Fruit fly (Drosophila melanogaster): Measurements from ENCODE around the gene CG11537.

The CG11537 gene

dm6 chr3L:3178530-3179096 lies 35.4 kb upstream of the CG11537 start, which contains the start of the genes MnM and Girdin (continued):
- no peak for TF ChIP-seq CG13894 (tag; optimal IDR thresholded peaks at IDR 0.05)
- peak; percentile 55 for TF ChIP-seq CG2712 (tag; optimal IDR thresholded peaks at IDR 0.05)
- TF ChIP-seq Hmr (GFP tag; optimal IDR thresholded peaks at IDR 0.05) = peak; percentile 59
- TF ChIP-seq fd96Cb (tag; optimal IDR thresholded peaks at IDR 0.05) = peak; percentile 16
- TF ChIP-seq seq (GFP tag; IDR thresholded peaks at IDR 0.05) = no peak
- no peak for TF ChIP-seq ATbp (GFP tag; optimal IDR thresholded peaks at IDR 0.05)
- no peak for TF ChIP-seq Lpt (GFP tag; optimal IDR thresholded peaks at IDR 0.05)
- TF ChIP-seq CG2129 (GFP tag; IDR thresholded peaks at IDR 0.05; ENCODE audit: partially characterized antibody) = peak; percentile 41
- TF ChIP-seq gsb-n (tag; optimal IDR thresholded peaks at IDR 0.05) = peak; percentile 78
- no peak for TF ChIP-seq Blimp-1 (GFP tag; optimal IDR thresholded peaks at IDR 0.05)
- TF ChIP-seq Abd-B (GFP tag; optimal IDR thresholded peaks at IDR 0.05) = peak; percentile 75
- TF ChIP-seq Doc3 (GFP tag; IDR thresholded peaks at IDR 0.05; ENCODE audit: partially characterized antibody) = peak; percentile 82
- no peak for TF ChIP-seq lab (GFP tag; optimal IDR thresholded peaks at IDR 0.05)
- TF ChIP-seq CTCF (GFP tag; optimal IDR thresholded peaks at IDR 0.05) = no peak
- peak; percentile 53 to 97 for TF ChIP-seq tll (GFP tag; optimal IDR thresholded peaks at IDR 0.05)
- TF ChIP-seq kni (GFP tag; optimal IDR thresholded peaks at IDR 0.05) = no peak
- TF ChIP-seq al (GFP tag; IDR thresholded peaks at IDR 0.05) = peak; percentile 44; the same call in 1 of the 2 replicates
- TF ChIP-seq pum (GFP tag; optimal IDR thresholded peaks at IDR 0.05) = peak; percentile 79
- peak; percentile 64; the same call in 1 of the 2 replicates for TF ChIP-seq ato (GFP tag; IDR thresholded peaks at IDR 0.05; ENCODE audit: partially characterized antibody)
- peak; percentile 54 for TF ChIP-seq Atf3 (GFP tag; optimal IDR thresholded peaks at IDR 0.05)
- peak; percentile 79 for TF ChIP-seq Xbp1 (GFP tag; optimal IDR thresholded peaks at IDR 0.05)
- no peak for TF ChIP-seq crol (GFP tag; IDR thresholded peaks at IDR 0.05)
- TF ChIP-seq CG6254 (GFP tag; optimal IDR thresholded peaks at IDR 0.05) = no peak
- TF ChIP-seq CG10462 (GFP tag; optimal IDR thresholded peaks at IDR 0.05) = peak; percentile 55
- no peak for TF ChIP-seq salm (tag; optimal IDR thresholded peaks at IDR 0.05)
- TF ChIP-seq HmgZ (tag; optimal IDR thresholded peaks at IDR 0.05) = peak; percentile 82
- no peak for TF ChIP-seq CG3407 (GFP tag; optimal IDR thresholded peaks at IDR 0.05)
- peak; percentile 73 for TF ChIP-seq bab2 (GFP tag; optimal IDR thresholded peaks at IDR 0.05)
- TF ChIP-seq mld (GFP tag; IDR thresholded peaks at IDR 0.05; ENCODE audit: partially characterized antibody) = peak; percentile 60; the same call in 1 of the 3 replicates
- TF ChIP-seq CG4424 (GFP tag; optimal IDR thresholded peaks at IDR 0.05) = peak; percentile 59
- peak; percentile 29 for TF ChIP-seq Dek (tag; optimal IDR thresholded peaks at IDR 0.05)
- TF ChIP-seq Hmx (GFP tag; optimal IDR thresholded peaks at IDR 0.05) = no peak
- TF ChIP-seq CG14441 (GFP tag; IDR thresholded peaks at IDR 0.05) = 0 out of 2 replicates have a peak, but pooled peaks have one; percentile 19
- peak; percentile 67 to 69 for TF ChIP-seq Pdp1 (GFP tag; optimal IDR thresholded peaks at IDR 0.05)
- peak; percentile 43 for TF ChIP-seq twi (tag; optimal IDR thresholded peaks at IDR 0.05)
- peak; percentile 54 for TF ChIP-seq Bdp1 (GFP tag; optimal IDR thresholded peaks at IDR 0.05)
- TF ChIP-seq ken (GFP tag; IDR thresholded peaks at IDR 0.05) = 0 out of 3 replicates have a peak, but pooled peaks have one; percentile 31
- peak; percentile 46 for TF ChIP-seq Ssrp (tag; optimal IDR thresholded peaks at IDR 0.05)
- no peak for TF ChIP-seq sr (GFP tag; IDR thresholded peaks at IDR 0.05)
- peak; percentile 55 for TF ChIP-seq CG10267 (tag; optimal IDR thresholded peaks at IDR 0.05)
- no peak; the same call in 1 of the 2 replicates for TF ChIP-seq Ada2b (GFP tag; IDR thresholded peaks at IDR 0.05)
- TF ChIP-seq CG16813 (GFP tag; IDR thresholded peaks at IDR 0.05; ENCODE audit: partially characterized antibody) = peak; percentile 88
- TF ChIP-seq jing (GFP tag; optimal IDR thresholded peaks at IDR 0.05) = no peak
- TF ChIP-seq TFAM (GFP tag; optimal IDR thresholded peaks at IDR 0.05) = no peak
- TF ChIP-seq CG12071 (GFP tag; optimal IDR thresholded peaks at IDR 0.05) = no peak
- 0 out of 2 replicates have a peak, but pooled peaks have one; percentile 19 for TF ChIP-seq cas (GFP tag; IDR thresholded peaks at IDR 0.05)
- TF ChIP-seq cato (GFP tag; optimal IDR thresholded peaks at IDR 0.05; ENCODE audit: borderline replicate concordance) = no peak
- TF ChIP-seq CG15479 (GFP tag; optimal IDR thresholded peaks at IDR 0.05) = no peak
- TF ChIP-seq CG16779 (GFP tag; IDR thresholded peaks at IDR 0.05) = no peak

Measured in whole organism, embryonic.